Worm (Caenorhabditis elegans) whole organism, late embryonic: ENCODE measurements around the gene Y62H9A.3.

Source experiments
- dmd-4 ChIP-seq: sonication (generic microtip); optimal IDR thresholded peaks from 2 replicates; lab custom pipeline; 2016; ENCODE audit warnings: borderline replicate concordance, missing genetic modification characterization, missing compliant biosample characterization
- sdc-2 ChIP-seq: sonication (generic microtip); optimal IDR thresholded peaks from 2 replicates; lab custom pipeline; 2016; ENCODE audit warnings: missing genotype, missing genetic modification characterization, missing compliant biosample characterization
- zip-5 ChIP-seq: sonication (generic microtip); optimal IDR thresholded peaks from 2 replicates; lab custom pipeline; 2016; ENCODE audit warnings: missing genetic modification characterization, missing compliant biosample characterization

DNA sequence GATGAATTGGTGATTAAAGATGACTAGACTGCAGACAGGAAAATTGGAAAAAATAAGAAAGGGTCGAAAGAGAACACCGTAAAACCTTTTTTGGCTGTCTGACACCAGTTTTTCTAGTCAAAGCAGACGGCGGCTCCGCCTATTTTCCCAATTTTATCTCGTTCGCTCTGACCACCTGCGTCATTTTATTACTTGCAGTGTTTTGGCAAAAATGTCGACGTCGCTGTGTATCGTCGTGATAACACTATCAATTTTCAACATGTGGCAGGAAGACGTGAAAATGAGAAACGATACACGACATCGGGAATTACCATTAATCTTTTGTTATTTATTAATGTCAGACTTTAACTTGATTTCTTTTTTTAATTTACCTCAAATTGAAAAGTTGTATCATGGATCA is 30.3 kb upstream of the Y62H9A.3 start, which contains the start of gene Y62H9A.15:
- no peak for TF ChIP-seq dmd-4 (tag; lab: Kevin White, UChicago)
- TF ChIP-seq zip-5 = no peak
- no peak for TF ChIP-seq sdc-2 (tag; lab: Kevin White, UChicago)
